Worm (Caenorhabditis elegans): ENCODE results near the gene sth-1.

Gene sth-1

ce11 chrV:8019783-8020182 lies 32.2 kb upstream of the sth-1 start:
- no peak for TF ChIP-seq tab-1 (GFP tag; IDR thresholded peaks at IDR 0.05)
- TF ChIP-seq flt-1 (GFP tag; IDR thresholded peaks at IDR 0.05) = no peak
- TF ChIP-seq klf-2 (GFP tag; conservative IDR thresholded peaks at IDR 0.05) = no peak
- TF ChIP-seq ztf-29 (GFP tag; IDR thresholded peaks at IDR 0.05) = no peak
- no peak for TF ChIP-seq ztf-23 (GFP tag; IDR thresholded peaks at IDR 0.05)
- no peak for TF ChIP-seq ref-1 (GFP tag; conservative IDR thresholded peaks at IDR 0.05)
- no peak for TF ChIP-seq med-1 (GFP tag; optimal IDR thresholded peaks at IDR 0.05; ENCODE audit: insufficient read depth)
- no peak for TF ChIP-seq T22C8.4 (GFP tag; IDR thresholded peaks at IDR 0.05)
- no peak for TF ChIP-seq cog-1 (tag; optimal IDR thresholded peaks at IDR 0.05)

- TF ChIP-seq flt-1 (GFP tag; IDR thresholded peaks at IDR 0.05) (no peak), tab-1 (GFP tag; IDR thresholded peaks at IDR 0.05) (no peak), cog-1 (tag; optimal IDR thresholded peaks at IDR 0.05) (no peak), med-1 (GFP tag; optimal IDR thresholded peaks at IDR 0.05; ENCODE audit: insufficient read depth) (no peak), ztf-23 (GFP tag; IDR thresholded peaks at IDR 0.05) (no peak), ztf-29 (GFP tag; IDR thresholded peaks at IDR 0.05) (no peak), klf-2 (GFP tag; conservative IDR thresholded peaks at IDR 0.05) (no peak)
Observed at ce11 chrV:8022040-8022439, 29.9 kb upstream of the sth-1 start, which contains the start of gene ech-3. Gene ech-3 (plus strand): TSS chrV:8022217.

- TF ChIP-seq ztf-23 (GFP tag; IDR thresholded peaks at IDR 0.05) = no peak
- no peak for TF ChIP-seq T22C8.4 (GFP tag; IDR thresholded peaks at IDR 0.05)
- no peak for TF ChIP-seq ztf-29 (GFP tag; IDR thresholded peaks at IDR 0.05)
- TF ChIP-seq ref-1 (GFP tag; conservative IDR thresholded peaks at IDR 0.05) = no peak
- no peak for TF ChIP-seq klf-2 (GFP tag; conservative IDR thresholded peaks at IDR 0.05)
- TF ChIP-seq med-1 (GFP tag; optimal IDR thresholded peaks at IDR 0.05; ENCODE audit: insufficient read depth) = no peak
- TF ChIP-seq cog-1 (tag; optimal IDR thresholded peaks at IDR 0.05) = no peak
- TF ChIP-seq tab-1 (GFP tag; IDR thresholded peaks at IDR 0.05) = no peak
- no peak for TF ChIP-seq flt-1 (GFP tag; IDR thresholded peaks at IDR 0.05)
Observed at ce11 chrV:8024752-8025151, 27.2 kb upstream of the sth-1 start, which contains the start of gene F43H9.3. Gene F43H9.3 (minus strand): TSS chrV:8024940.

- no peak for TF ChIP-seq ref-1 (GFP tag; conservative IDR thresholded peaks at IDR 0.05)
- no peak for TF ChIP-seq ztf-29 (GFP tag; IDR thresholded peaks at IDR 0.05)
- TF ChIP-seq med-1 (GFP tag; optimal IDR thresholded peaks at IDR 0.05; ENCODE audit: insufficient read depth) = no peak
Observed at ce11 chrV:8025259-8025658, 26.7 kb upstream of the sth-1 start.

ce11 chrV:8026343-8026742 lies 25.6 kb upstream of the sth-1 start, which contains the start of gene F43H9.4:
Gene F43H9.4 (plus strand): TSS chrV:8026708.
- TF ChIP-seq flt-1 (GFP tag; IDR thresholded peaks at IDR 0.05) = no peak
- TF ChIP-seq ref-1 (GFP tag; conservative IDR thresholded peaks at IDR 0.05) = no peak
- no peak for TF ChIP-seq med-1 (GFP tag; optimal IDR thresholded peaks at IDR 0.05; ENCODE audit: insufficient read depth)
- TF ChIP-seq tab-1 (GFP tag; IDR thresholded peaks at IDR 0.05) = no peak
- no peak for TF ChIP-seq ztf-29 (GFP tag; IDR thresholded peaks at IDR 0.05)
- no peak for TF ChIP-seq ztf-23 (GFP tag; IDR thresholded peaks at IDR 0.05)
- no peak for TF ChIP-seq klf-2 (GFP tag; conservative IDR thresholded peaks at IDR 0.05)
- no peak for TF ChIP-seq cog-1 (tag; optimal IDR thresholded peaks at IDR 0.05)
- no peak for TF ChIP-seq T22C8.4 (GFP tag; IDR thresholded peaks at IDR 0.05)

- TF ChIP-seq med-1 (GFP tag; optimal IDR thresholded peaks at IDR 0.05; ENCODE audit: insufficient read depth) = no peak
- no peak for TF ChIP-seq ref-1 (GFP tag; conservative IDR thresholded peaks at IDR 0.05)
- TF ChIP-seq ztf-23 (GFP tag; IDR thresholded peaks at IDR 0.05) = no peak
- TF ChIP-seq T22C8.4 (GFP tag; IDR thresholded peaks at IDR 0.05) = no peak
- no peak for TF ChIP-seq klf-2 (GFP tag; conservative IDR thresholded peaks at IDR 0.05)
- TF ChIP-seq flt-1 (GFP tag; IDR thresholded peaks at IDR 0.05) = no peak
- TF ChIP-seq cog-1 (tag; optimal IDR thresholded peaks at IDR 0.05) = no peak
Observed at ce11 chrV:8027429-8028142, 24.4 kb upstream of the sth-1 start.

ce11 chrV:8028825-8029489 lies 23.0 kb upstream of the sth-1 start, which contains the start of gene oma-2:
Gene oma-2 (plus strand): TSS chrV:8029439.
- no peak for TF ChIP-seq T22C8.4 (GFP tag; IDR thresholded peaks at IDR 0.05)
- no peak for TF ChIP-seq ztf-29 (GFP tag; IDR thresholded peaks at IDR 0.05)
- no peak for TF ChIP-seq flt-1 (GFP tag; IDR thresholded peaks at IDR 0.05)
- TF ChIP-seq med-1 (GFP tag; optimal IDR thresholded peaks at IDR 0.05; ENCODE audit: insufficient read depth) = no peak
- TF ChIP-seq cog-1 (tag; optimal IDR thresholded peaks at IDR 0.05) = no peak
- no peak for TF ChIP-seq tab-1 (GFP tag; IDR thresholded peaks at IDR 0.05)
- no peak for TF ChIP-seq ref-1 (GFP tag; conservative IDR thresholded peaks at IDR 0.05)
- TF ChIP-seq klf-2 (GFP tag; conservative IDR thresholded peaks at IDR 0.05) = no peak
- no peak for TF ChIP-seq ztf-23 (GFP tag; IDR thresholded peaks at IDR 0.05)

ce11 chrV:8031121-8031520 lies 20.8 kb upstream of the sth-1 start, which contains the start of gene vars-1:
Gene vars-1 (plus strand): TSS chrV:8031411.
- TF ChIP-seq flt-1 (GFP tag; IDR thresholded peaks at IDR 0.05) (no peak), ztf-23 (GFP tag; IDR thresholded peaks at IDR 0.05) (no peak)

- TF ChIP-seq cog-1 (tag; optimal IDR thresholded peaks at IDR 0.05) (no peak), ref-1 (GFP tag; conservative IDR thresholded peaks at IDR 0.05) (no peak), tab-1 (GFP tag; IDR thresholded peaks at IDR 0.05) (no peak), flt-1 (GFP tag; IDR thresholded peaks at IDR 0.05) (no peak), ztf-23 (GFP tag; IDR thresholded peaks at IDR 0.05) (no peak), T22C8.4 (GFP tag; IDR thresholded peaks at IDR 0.05) (no peak), med-1 (GFP tag; optimal IDR thresholded peaks at IDR 0.05; ENCODE audit: insufficient read depth) (no peak), ztf-29 (GFP tag; IDR thresholded peaks at IDR 0.05) (no peak), klf-2 (GFP tag; conservative IDR thresholded peaks at IDR 0.05) (no peak)
Observed at ce11 chrV:8034811-8035210, 17.1 kb upstream of the sth-1 start, which contains the start of gene algn-12. Gene algn-12 (plus strand): TSS chrV:8035111.
